Worm (Caenorhabditis elegans): ENCODE results near the gene lin-5.
A peak's percentile ranks its signal among the peaks of the same experiment; 100 is the strongest.

Gene lin-5

ce11 chrII:7851480-7851879, 8.9 kb upstream of the lin-5 start:
- TF ChIP-seq nhr-80 (tag; optimal IDR thresholded peaks at IDR 0.05) (peak; percentile 36), attf-6 (GFP tag; IDR thresholded peaks at IDR 0.05) (no peak)

ce11 chrII:7853679-7854078, 6.7 kb upstream of the lin-5 start, which contains the start of gene T09A5.5:
TSS of gene T09A5.5 (minus strand) at chrII:7853779.
- TF ChIP-seq madf-6 (GFP tag; IDR thresholded peaks at IDR 0.05) (peak; percentile 32; the same call in 1 of the 2 replicates), Y67H2A.10 (GFP tag; conservative IDR thresholded peaks at IDR 0.05) (no peak)

ce11 chrII:7854942-7855341, 5.4 kb upstream of the lin-5 start, which contains the start of gene mdt-10:
TSS of gene mdt-10 (minus strand) at chrII:7855042.
- TF ChIP-seq F57A8.1 (GFP tag; optimal IDR thresholded peaks at IDR 0.05) (no peak), ceh-79 (tag; optimal IDR thresholded peaks at IDR 0.05) (no peak), him-1 (tag; optimal IDR thresholded peaks at IDR 0.05) (no peak), snpc-1.1 (tag; optimal IDR thresholded peaks at IDR 0.05; ENCODE audit: insufficient read depth) (no peak), F37B4.10 (GFP tag; IDR thresholded peaks at IDR 0.05) (no peak), nfyb-1 (GFP tag; IDR thresholded peaks at IDR 0.05) (no peak), ztf-3 (GFP tag; optimal IDR thresholded peaks at IDR 0.05) (no peak), cebp-1 (GFP tag; IDR thresholded peaks at IDR 0.05) (no peak), cebp-1 (tag; optimal IDR thresholded peaks at IDR 0.05) (no peak), K12H6.12 (tag; optimal IDR thresholded peaks at IDR 0.05) (no peak), F52B5.7 (tag; optimal IDR thresholded peaks at IDR 0.05) (no peak), unc-130 (GFP tag; optimal IDR thresholded peaks at IDR 0.05) (no peak), D2030.7 (GFP tag; IDR thresholded peaks at IDR 0.05) (no peak), attf-3 (GFP tag; conservative IDR thresholded peaks at IDR 0.05) (no peak), Y95B8A.8 (GFP tag; IDR thresholded peaks at IDR 0.05) (no peak), C17E4.6 (GFP tag; IDR thresholded peaks at IDR 0.05) (no peak), rpc-1 (optimal IDR thresholded peaks at IDR 0.05) (no peak), rpc-1 (tag; optimal IDR thresholded peaks at IDR 0.05) (no peak), efl-1 (GFP tag; optimal IDR thresholded peaks at IDR 0.05) (no peak), madf-10 (tag; optimal IDR thresholded peaks at IDR 0.05) (no peak), F39B2.1 (GFP tag; IDR thresholded peaks at IDR 0.05) (no peak), nhr-179 (tag; optimal IDR thresholded peaks at IDR 0.05) (no peak)

ce11 chrII:7855619-7856018, 4.8 kb upstream of the lin-5 start, which contains the start of gene mdmh-35:
TSS of gene mdmh-35 (minus strand) at chrII:7855719.
- TF ChIP-seq mel-28 (tag; optimal IDR thresholded peaks at IDR 0.05; ENCODE audit: borderline replicate concordance) (no peak), zim-3 (tag; optimal IDR thresholded peaks at IDR 0.05) (no peak), ztf-6 (GFP tag; IDR thresholded peaks at IDR 0.05) (no peak)

DNA sequence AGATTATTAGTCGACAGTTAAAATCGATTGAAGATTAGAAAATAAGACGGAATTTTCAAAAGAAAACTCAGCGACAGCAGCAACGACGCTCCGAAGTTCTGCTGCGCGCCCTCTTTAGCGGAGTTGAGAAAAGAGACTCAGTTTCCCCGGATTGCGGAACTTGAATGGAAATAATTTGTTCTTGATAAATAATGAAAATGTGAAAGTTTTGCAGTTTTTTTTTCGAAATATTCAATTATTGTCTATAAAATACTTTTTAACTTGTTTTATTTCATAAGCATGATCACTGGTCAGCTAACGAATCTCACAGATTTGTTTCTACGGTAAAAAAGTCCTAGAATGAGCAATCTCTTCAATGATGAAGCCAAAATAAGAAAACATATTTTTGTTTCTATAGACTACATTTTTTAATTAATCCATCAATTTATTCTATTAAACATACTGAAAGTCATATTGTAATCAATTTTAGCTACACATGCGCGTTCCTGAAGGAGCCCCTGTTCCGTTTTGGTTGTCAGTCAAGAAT, 2.8 kb upstream of the lin-5 start, which contains the start of the genes cec-3 and T09A5.15:
Gene cec-3, minus strand, starts transcription at position 116 of the 526 bp plus-strand sequence.
Gene T09A5.15, plus strand, starts transcription at position 476 of the 526 bp plus-strand sequence.
- no peak for TF ChIP-seq mxl-1 (tag; optimal IDR thresholded peaks at IDR 0.05)
- TF ChIP-seq B0336.3 (GFP tag; IDR thresholded peaks at IDR 0.05) = no peak
- TF ChIP-seq attf-3 (GFP tag; conservative IDR thresholded peaks at IDR 0.05) = peak; percentile 97
- no peak for TF ChIP-seq ceh-27 (GFP tag; optimal IDR thresholded peaks at IDR 0.05)
- no peak for TF ChIP-seq rcor-1 (GFP tag; IDR thresholded peaks at IDR 0.05)
- no peak for TF ChIP-seq F55B11.4 (tag; optimal IDR thresholded peaks at IDR 0.05; ENCODE audit: borderline replicate concordance, insufficient read depth)
- TF ChIP-seq F49E8.2 (tag; optimal IDR thresholded peaks at IDR 0.05; ENCODE audit: insufficient read depth) = no peak
- no peak for TF ChIP-seq ZK185.1 (tag; optimal IDR thresholded peaks at IDR 0.05; ENCODE audit: poor library complexity, severe bottlenecking)
- TF ChIP-seq K12H6.12 (tag; optimal IDR thresholded peaks at IDR 0.05) = peak; percentile 28
- peak; percentile 78 for TF ChIP-seq ceh-100 (GFP tag; IDR thresholded peaks at IDR 0.05)
- TF ChIP-seq ztf-3 (GFP tag; optimal IDR thresholded peaks at IDR 0.05) = no peak
- peak; percentile 1 for TF ChIP-seq attf-5 (GFP tag; optimal IDR thresholded peaks at IDR 0.05)
- TF ChIP-seq B0261.1 (tag; optimal IDR thresholded peaks at IDR 0.05) = no peak
- TF ChIP-seq rpc-1 (optimal IDR thresholded peaks at IDR 0.05) = no peak
- TF ChIP-seq rpc-1 (tag; optimal IDR thresholded peaks at IDR 0.05) = no peak
